Worm (Caenorhabditis elegans): ENCODE measurements around the gene nhr-150.

Gene nhr-150

ce11 chrV:15481374-15481773, at the start of gene nhr-150:
TSS of gene nhr-150 (minus strand) at chrV:15481465.
- TF ChIP-seq lin-13 (GFP tag; optimal IDR thresholded peaks at IDR 0.05) (no peak), mdt-29 (GFP tag; IDR thresholded peaks at IDR 0.05) (no peak), nhr-28 (tag; optimal IDR thresholded peaks at IDR 0.05) (no peak), pqm-1 (tag; optimal IDR thresholded peaks at IDR 0.05) (no peak), aha-1 (tag) (peak; percentile 92), dpl-1 (GFP tag; optimal IDR thresholded peaks at IDR 0.05) (no peak), vab-7 (GFP tag; IDR thresholded peaks at IDR 0.05) (no peak), Y5F2A.4 (GFP tag; optimal IDR thresholded peaks at IDR 0.05) (no peak), lir-3 (tag; optimal IDR thresholded peaks at IDR 0.05) (no peak)

- TF ChIP-seq snpc-1.2 (GFP tag; IDR thresholded peaks at IDR 0.05) (no peak), ceh-20 (GFP tag; IDR thresholded peaks at IDR 0.05) (no peak), unc-62 (GFP tag; optimal IDR thresholded peaks at IDR 0.05 in 1 of 2) (peak in 1 of 2 experiments; percentile 8), unc-62 (tag; optimal IDR thresholded peaks at IDR 0.05) (no peak), daf-16 (GFP tag; optimal IDR thresholded peaks at IDR 0.05) (no peak), daf-16 (tag; optimal IDR thresholded peaks at IDR 0.05) (no peak)
Measured at ce11 chrV:15529069-15529468, 47.8 kb upstream of the nhr-150 start, which contains the start of gene srh-276. TSS of gene srh-276 (plus strand) at chrV:15529369.

ce11 chrV:15521920-15522319, 40.7 kb upstream of the nhr-150 start, which contains the start of gene lgc-31:
TSS of gene lgc-31 (minus strand) at chrV:15522020.
- TF ChIP-seq ceh-62 (tag; optimal IDR thresholded peaks at IDR 0.05), result no peak
- TF ChIP-seq pha-4 (GFP tag; IDR thresholded peaks at IDR 0.05), result 0 out of 2 replicates have a peak, but pooled peaks have one; percentile 13
- TF ChIP-seq pha-4 (tag; optimal IDR thresholded peaks at IDR 0.05), result no peak
- no peak for TF ChIP-seq daf-12 (tag; optimal IDR thresholded peaks at IDR 0.05)
- TF ChIP-seq attf-4 (tag; optimal IDR thresholded peaks at IDR 0.05), result no peak
- TF ChIP-seq ztf-7 (tag; optimal IDR thresholded peaks at IDR 0.05), result no peak

ce11 chrV:15520398-15520797, 39.1 kb upstream of the nhr-150 start:
- TF ChIP-seq nhr-77 (tag; optimal IDR thresholded peaks at IDR 0.05) (no peak), unc-62 (GFP tag; optimal IDR thresholded peaks at IDR 0.05 in 1 of 2) (peak in 1 of 2 experiments; percentile 87), unc-62 (tag; optimal IDR thresholded peaks at IDR 0.05) (no peak), mxl-2 (GFP tag; conservative IDR thresholded peaks at IDR 0.05) (no peak)

- TF ChIP-seq T26A8.4 (GFP tag; IDR thresholded peaks at IDR 0.05) (0 out of 2 replicates have a peak, but pooled peaks have one; percentile 15), aha-1 (tag) (peak; percentile 56), nhr-10 (tag; optimal IDR thresholded peaks at IDR 0.05) (no peak)
Measured at ce11 chrV:15519845-15520244, 38.6 kb upstream of the nhr-150 start.

- peak; percentile 86 for TF ChIP-seq aha-1 (tag)
- no peak for TF ChIP-seq zag-1 (tag; optimal IDR thresholded peaks at IDR 0.05)
- no peak for TF ChIP-seq cey-2 (tag; optimal IDR thresholded peaks at IDR 0.05; ENCODE audit: borderline replicate concordance, insufficient read depth)
- no peak for TF ChIP-seq dmd-9 (GFP tag; IDR thresholded peaks at IDR 0.05)
- TF ChIP-seq F37D6.2 (tag; optimal IDR thresholded peaks at IDR 0.05), result no peak
- no peak for TF ChIP-seq sdz-12 (GFP tag; optimal IDR thresholded peaks at IDR 0.05)
- TF ChIP-seq R02D3.7 (tag; optimal IDR thresholded peaks at IDR 0.05), result no peak
Measured at ce11 chrV:15517413-15517812, 36.1 kb upstream of the nhr-150 start, which contains the start of gene F21A3.3. TSS of gene F21A3.3 (plus strand) at chrV:15517713.

- TF ChIP-seq madf-5 (GFP tag; IDR thresholded peaks at IDR 0.05), result no peak
- TF ChIP-seq ceh-32 (tag; optimal IDR thresholded peaks at IDR 0.05; ENCODE audit: poor library complexity), result no peak
- TF ChIP-seq lin-13 (GFP tag; optimal IDR thresholded peaks at IDR 0.05), result no peak
- TF ChIP-seq nhr-6 (tag; optimal IDR thresholded peaks at IDR 0.05), result no peak
- no peak for TF ChIP-seq F49E8.2 (tag; optimal IDR thresholded peaks at IDR 0.05; ENCODE audit: borderline replicate concordance)
- no peak for TF ChIP-seq attf-4 (tag; optimal IDR thresholded peaks at IDR 0.05)
- no peak for TF ChIP-seq T20F7.1 (GFP tag; optimal IDR thresholded peaks at IDR 0.05)
- TF ChIP-seq nhr-10 (tag; optimal IDR thresholded peaks at IDR 0.05), result no peak
- no peak for TF ChIP-seq pqm-1 (tag; optimal IDR thresholded peaks at IDR 0.05)
- TF ChIP-seq php-3 (GFP tag; IDR thresholded peaks at IDR 0.05), result no peak
- no peak for TF ChIP-seq rbr-2 (tag; optimal IDR thresholded peaks at IDR 0.05)
- no peak for TF ChIP-seq ztf-11 (tag; optimal IDR thresholded peaks at IDR 0.05)
- no peak for TF ChIP-seq tag-97 (GFP tag; IDR thresholded peaks at IDR 0.05)
- TF ChIP-seq vab-7 (GFP tag; IDR thresholded peaks at IDR 0.05), result no peak
- no peak for TF ChIP-seq Y105C5A.15 (GFP tag; IDR thresholded peaks at IDR 0.05)
- TF ChIP-seq lin-38 (GFP tag; IDR thresholded peaks at IDR 0.05), result no peak
- no peak for TF ChIP-seq Y48G9A.11 (GFP tag; IDR thresholded peaks at IDR 0.05)
Measured at ce11 chrV:15516476-15516875, 35.2 kb upstream of the nhr-150 start.

Measured in whole organism, L4 larva.